Fruit fly (Drosophila melanogaster): ENCODE results near the gene CG18577.

DNA sequence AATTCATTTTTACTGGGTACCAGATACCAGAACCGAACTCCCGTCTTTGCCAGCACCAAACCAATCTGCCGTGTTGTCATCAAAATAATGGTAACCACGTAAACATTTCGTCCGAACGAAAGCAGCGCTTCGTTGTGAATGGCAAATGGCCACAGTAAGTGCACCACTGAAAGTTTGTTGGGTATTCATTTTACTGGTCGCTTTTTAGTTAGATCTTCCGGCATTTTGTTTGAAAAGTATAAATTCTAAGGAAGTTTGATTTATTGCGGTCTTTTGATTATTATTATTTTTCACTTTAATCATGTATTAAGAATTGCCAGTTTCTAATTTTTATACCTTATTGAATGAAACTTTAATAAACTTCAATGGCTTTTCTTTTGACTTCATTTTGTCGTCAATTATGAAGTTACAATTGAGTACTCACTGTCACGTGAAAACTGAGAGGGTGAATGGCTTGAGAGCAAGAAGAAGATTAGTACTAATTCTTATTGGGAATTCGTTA is 18.6 kb downstream of the CG18577 start, which contains the start of gene ZnT86D:
- TF ChIP-seq CG6163 (GFP tag; IDR thresholded peaks at IDR 0.05) (0 out of 3 replicates have a peak, but pooled peaks have one; percentile 29), CG6854 (GFP tag; optimal IDR thresholded peaks at IDR 0.05) (peak; percentile 51), CG8119 (GFP tag; IDR thresholded peaks at IDR 0.05) (peak; percentile 51; the same call in 2 of the 3 replicates), lz (GFP tag; optimal IDR thresholded peaks at IDR 0.05) (peak; percentile 80), Lpt (GFP tag; optimal IDR thresholded peaks at IDR 0.05) (no peak), svp (GFP tag) (no peak)

Measured in whole organism, prepupa.